Fruit fly (Drosophila melanogaster) whole organism: ENCODE data around the gene Kdm5.

Experiments
- Dll ChIP-seq: fragments of >200 bp; optimal IDR thresholded peaks from 2 replicates; lab custom pipeline; 2017
- psq ChIP-seq: fragments of >200 bp; optimal IDR thresholded peaks from 2 replicates; lab custom pipeline; 2017
- usp ChIP-seq: fragments of >200 bp; optimal IDR thresholded peaks from 2 replicates; lab custom pipeline; 2017; ENCODE audit warnings: missing biosample characterization, missing genetic modification characterization, mixed read lengths

- no peak for TF ChIP-seq psq (lab: Kevin White, UChicago)
- no peak for TF ChIP-seq Dll
- TF ChIP-seq usp (GFP tag; lab: Kevin White, UChicago), result no peak
Observed at dm6 chr2L:5972588-5973236, 26.6 kb downstream of the Kdm5 start.
